Worm (Caenorhabditis elegans): Measurements from ENCODE around the gene ncx-1.
A peak's percentile ranks its signal among the peaks of the same experiment; 100 is the strongest.

Gene ncx-1

DNA sequence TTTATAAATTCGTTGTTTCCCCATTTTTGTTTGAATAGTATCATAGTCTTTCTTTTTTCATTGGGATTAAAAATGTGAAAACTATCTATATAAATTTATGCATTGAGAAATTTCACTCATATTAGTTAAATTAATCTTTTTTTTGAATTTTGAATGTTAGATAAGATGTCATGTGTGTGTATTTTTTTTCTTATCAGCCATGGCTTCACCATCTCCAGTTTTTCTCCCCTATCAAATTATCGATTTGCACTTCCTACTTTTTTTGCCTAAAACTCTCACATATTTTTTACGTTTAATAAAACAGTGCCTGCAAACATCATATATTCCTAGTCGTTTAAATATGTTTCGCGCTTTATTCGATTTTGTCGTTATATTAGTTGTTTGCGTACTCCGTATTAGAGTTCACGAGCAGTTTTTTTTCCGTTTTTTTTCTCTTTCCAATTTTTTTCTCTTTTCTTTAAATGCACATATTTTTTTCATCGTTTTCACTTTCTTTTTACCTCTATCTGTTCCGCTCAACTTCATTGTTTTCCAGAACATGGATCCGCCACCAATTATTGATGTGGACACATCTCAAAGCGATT lies 27.3 kb upstream of the ncx-1 start, which contains the start of gene Y113G7A.13 (continued):
- TF ChIP-seq mxl-2 (GFP tag; conservative IDR thresholded peaks at IDR 0.05) (no peak), T20F7.1 (GFP tag; optimal IDR thresholded peaks at IDR 0.05) (peak; percentile 27), saeg-2 (GFP tag; IDR thresholded peaks at IDR 0.05) (no peak), nhr-77 (tag; optimal IDR thresholded peaks at IDR 0.05) (peak; percentile 77), Y75B8A.6 (GFP tag; IDR thresholded peaks at IDR 0.05) (no peak), spr-3 (GFP tag; optimal IDR thresholded peaks at IDR 0.05) (no peak), nhr-76 (tag; optimal IDR thresholded peaks at IDR 0.05) (no peak), madf-5 (GFP tag; IDR thresholded peaks at IDR 0.05) (no peak), ceh-62 (tag; optimal IDR thresholded peaks at IDR 0.05) (no peak), aha-1 (tag) (no peak), cey-2 (tag; optimal IDR thresholded peaks at IDR 0.05; ENCODE audit: borderline replicate concordance, insufficient read depth) (no peak), duxl-1 (tag; optimal IDR thresholded peaks at IDR 0.05; ENCODE audit: poor library complexity) (no peak), snpc-1.2 (GFP tag; IDR thresholded peaks at IDR 0.05) (no peak), ceh-28 (tag; optimal IDR thresholded peaks at IDR 0.05) (no peak), T26A8.4 (GFP tag; IDR thresholded peaks at IDR 0.05) (no peak), arid-1 (GFP tag; conservative IDR thresholded peaks at IDR 0.05) (no peak), rbr-2 (tag; optimal IDR thresholded peaks at IDR 0.05) (no peak), dmd-6 (GFP tag; IDR thresholded peaks at IDR 0.05) (peak; percentile 58), lin-29 (GFP tag; IDR thresholded peaks at IDR 0.05) (no peak), zfp-2 (tag; optimal IDR thresholded peaks at IDR 0.05) (no peak), nhr-10 (tag; optimal IDR thresholded peaks at IDR 0.05) (no peak), fos-1 (tag; optimal IDR thresholded peaks at IDR 0.05) (no peak), daf-12 (tag; optimal IDR thresholded peaks at IDR 0.05) (no peak), pqm-1 (tag; optimal IDR thresholded peaks at IDR 0.05) (peak; percentile 98), R02D3.7 (tag; optimal IDR thresholded peaks at IDR 0.05) (no peak), nhr-25 (tag; optimal IDR thresholded peaks at IDR 0.05; ENCODE audit: borderline replicate concordance, insufficient read depth) (no peak), jun-1 (tag; optimal IDR thresholded peaks at IDR 0.05) (no peak), ceh-20 (GFP tag; IDR thresholded peaks at IDR 0.05) (no peak), nhr-48 (tag; optimal IDR thresholded peaks at IDR 0.05) (no peak), lir-3 (tag; optimal IDR thresholded peaks at IDR 0.05) (no peak), lim-7 (GFP tag; IDR thresholded peaks at IDR 0.05) (no peak), zfp-3 (GFP tag; conservative IDR thresholded peaks at IDR 0.05) (no peak), mdl-1 (tag; optimal IDR thresholded peaks at IDR 0.05) (peak in 1 of 2 experiments; percentile 5), daf-16 (GFP tag; optimal IDR thresholded peaks at IDR 0.05) (no peak), daf-16 (tag; optimal IDR thresholded peaks at IDR 0.05) (peak; percentile 72), ctbp-1 (GFP tag; IDR thresholded peaks at IDR 0.05) (no peak)

DNA sequence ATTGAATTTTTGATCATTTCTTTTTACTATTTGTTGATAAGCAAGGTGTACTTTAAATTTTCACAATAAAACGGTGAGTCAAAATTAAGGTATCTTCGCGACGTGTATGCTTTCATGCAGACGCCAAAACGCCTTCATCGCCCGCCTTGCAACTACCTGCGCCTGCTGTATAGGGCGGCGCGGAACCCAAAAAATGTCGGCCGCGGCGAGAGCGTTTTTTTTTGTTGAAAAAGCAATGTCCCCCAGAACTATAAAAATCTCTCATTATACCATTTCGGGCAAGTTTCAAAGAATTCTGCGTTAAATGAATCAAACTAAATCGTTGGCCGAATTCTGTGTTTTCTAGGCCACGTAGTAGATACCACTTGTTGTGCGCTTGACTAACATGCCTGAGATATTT lies 23.2 kb upstream of the ncx-1 start:
- TF ChIP-seq lir-3 (tag; optimal IDR thresholded peaks at IDR 0.05) (no peak), ces-1 (GFP tag; optimal IDR thresholded peaks at IDR 0.05) (no peak), gei-8 (GFP tag; optimal IDR thresholded peaks at IDR 0.05) (no peak), tag-97 (GFP tag; IDR thresholded peaks at IDR 0.05) (no peak), jun-1 (tag; optimal IDR thresholded peaks at IDR 0.05) (no peak)

DNA sequence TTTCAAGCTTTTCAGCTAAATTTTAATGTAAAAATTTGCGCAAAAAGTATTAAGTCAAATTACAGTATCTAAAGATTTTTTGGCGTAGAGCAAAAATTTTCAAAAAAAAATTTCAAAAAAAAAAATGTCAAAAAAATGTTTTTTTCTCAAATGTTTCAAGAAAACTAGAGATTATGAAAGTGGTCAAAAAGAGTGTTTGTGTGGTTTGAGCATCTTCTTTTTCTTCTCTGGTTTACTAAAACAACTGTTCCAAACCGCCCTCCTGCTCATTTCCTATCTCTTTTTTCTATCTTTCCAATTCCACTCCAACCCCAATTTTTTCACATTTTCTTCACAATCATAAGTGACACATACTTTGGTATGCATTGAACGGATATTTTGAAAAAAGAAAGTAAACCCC lies 21.8 kb upstream of the ncx-1 start, which contains the start of gene Y113G7A.12:
Gene Y113G7A.12 (plus strand): TSS at position 301 of the 400 bp plus-strand sequence.
- TF ChIP-seq aha-1 (tag) (peak; percentile 89), lin-39 (tag; optimal IDR thresholded peaks at IDR 0.05) (no peak)
